Fruit fly (Drosophila melanogaster): ENCODE data around the gene CG7488.

The CG7488 gene

dm6 chr3R:13015811-13016766, 20.7 kb downstream of the CG7488 start (continued):
- TF ChIP-seq lmd (GFP tag; IDR thresholded peaks at IDR 0.05) (no peak; the same call in 1 of the 2 replicates), CG2120 (GFP tag; optimal IDR thresholded peaks at IDR 0.05) (peak; percentile 59), CG17568 (GFP tag; optimal IDR thresholded peaks at IDR 0.05) (no peak), Oli (tag; optimal IDR thresholded peaks at IDR 0.05) (no peak), twi (tag; optimal IDR thresholded peaks at IDR 0.05) (no peak), Sry-δ (GFP tag; optimal IDR thresholded peaks at IDR 0.05) (no peak), slp2 (GFP tag; optimal IDR thresholded peaks at IDR 0.05) (no peak), CG12659 (GFP tag; optimal IDR thresholded peaks at IDR 0.05) (peak; percentile 22), Hr39 (optimal IDR thresholded peaks at IDR 0.05) (no peak), Spps (tag; optimal IDR thresholded peaks at IDR 0.05) (no peak), Optix (GFP tag; IDR thresholded peaks at IDR 0.05) (no peak), scrt (GFP tag; optimal IDR thresholded peaks at IDR 0.05) (no peak), Ets65A (GFP tag) (no peak), CG10267 (tag; optimal IDR thresholded peaks at IDR 0.05) (no peak), peb (GFP tag; IDR thresholded peaks at IDR 0.05) (no peak), lola (GFP tag; optimal IDR thresholded peaks at IDR 0.05) (no peak), dmrt99B (tag; optimal IDR thresholded peaks at IDR 0.05) (no peak), ERR (GFP tag; optimal IDR thresholded peaks at IDR 0.05) (no peak), Nf-YC (tag; optimal IDR thresholded peaks at IDR 0.05) (no peak), CG6175 (GFP tag; IDR thresholded peaks at IDR 0.05) (peak; percentile 86), CG18619 (GFP tag; optimal IDR thresholded peaks at IDR 0.05) (no peak), CG12299 (tag; optimal IDR thresholded peaks at IDR 0.05) (no peak), CG14710 (tag; optimal IDR thresholded peaks at IDR 0.05) (no peak), CG12236 (GFP tag; optimal IDR thresholded peaks at IDR 0.05) (no peak), Six4 (GFP tag; optimal IDR thresholded peaks at IDR 0.05) (no peak), CG11695 (GFP tag; IDR thresholded peaks at IDR 0.05) (no peak), slbo (GFP tag; IDR thresholded peaks at IDR 0.05) (no peak), CG2712 (tag; optimal IDR thresholded peaks at IDR 0.05) (peak; percentile 18), gcm2 (GFP tag; optimal IDR thresholded peaks at IDR 0.05) (no peak), sqz (GFP tag; optimal IDR thresholded peaks at IDR 0.05) (peak; percentile 61), CG18011 (GFP tag; optimal IDR thresholded peaks at IDR 0.05) (no peak), Hr51 (GFP tag; optimal IDR thresholded peaks at IDR 0.05) (no peak), corto (GFP tag; optimal IDR thresholded peaks at IDR 0.05) (peak; percentile 42), CG12071 (GFP tag; optimal IDR thresholded peaks at IDR 0.05) (no peak), grn (GFP tag; optimal IDR thresholded peaks at IDR 0.05) (peak; percentile 88), vfl (GFP tag; optimal IDR thresholded peaks at IDR 0.05) (no peak), CG11085 (GFP tag; IDR thresholded peaks at IDR 0.05) (no peak), CG7271 (tag; optimal IDR thresholded peaks at IDR 0.05) (no peak), luna (GFP tag; optimal IDR thresholded peaks at IDR 0.05) (no peak), vvl (GFP tag; IDR thresholded peaks at IDR 0.05) (no peak), CG31388 (GFP tag; optimal IDR thresholded peaks at IDR 0.05) (no peak), CG8924 (tag; optimal IDR thresholded peaks at IDR 0.05) (no peak), CG7928 (GFP tag; optimal IDR thresholded peaks at IDR 0.05) (no peak), NC2β (GFP tag; optimal IDR thresholded peaks at IDR 0.05) (no peak), Rx (GFP tag; IDR thresholded peaks at IDR 0.05) (no peak), B-H1 (GFP tag; IDR thresholded peaks at IDR 0.05) (no peak), CG11456 (GFP tag; IDR thresholded peaks at IDR 0.05) (no peak), tup (GFP tag; optimal IDR thresholded peaks at IDR 0.05) (no peak), ham (GFP tag; IDR thresholded peaks at IDR 0.05) (no peak), CG4820 (GFP tag; optimal IDR thresholded peaks at IDR 0.05) (no peak)

All from whole organism, embryonic.